Worm (Caenorhabditis elegans) whole organism, L4/young adult: ENCODE measurements around the gene nhx-9.

Experiments used
- W03F9.2 ChIP-seq: fragments of 150-350 bp; optimal IDR thresholded peaks from 2 replicates; lab custom pipeline; 2014; ENCODE audit warnings: missing biosample characterization, missing genetic modification characterization
- dao-5 ChIP-seq: sonication (generic microtip); optimal IDR thresholded peaks from 2 replicates; lab custom pipeline; 2016; ENCODE audit warnings: missing genotype, missing genetic modification characterization, moderate library complexity, missing compliant biosample characterization
- him-1 ChIP-seq: sonication (generic microtip); optimal IDR thresholded peaks from 2 replicates; lab custom pipeline; 2016; ENCODE audit warnings: missing genotype, missing genetic modification reagents, missing genetic modification characterization, missing compliant biosample characterization

ce11 chrIV:11961485-11962255 is 31.0 kb downstream of the nhx-9 start, which contains the start of gene ZK829.7:
- TF ChIP-seq him-1 (tag; lab: Kevin White, UChicago) (no peak), dao-5 (tag; lab: Kevin White, UChicago) (no peak), W03F9.2 (peak; percentile 41)
